Worm (Caenorhabditis elegans): ENCODE data around the gene npp-18.

npp-18 gene

ce11 chrIII:13298722-13299431 is 2.2 kb downstream of the npp-18 start, which contains the start of gene pgm-2 (continued):
- TF ChIP-seq lir-3 (tag; optimal IDR thresholded peaks at IDR 0.05; ENCODE audit: poor library complexity) (no peak), lin-35 (GFP tag; optimal IDR thresholded peaks at IDR 0.05) (no peak), nhr-12 (tag; optimal IDR thresholded peaks at IDR 0.05) (no peak), nhr-84 (tag; optimal IDR thresholded peaks at IDR 0.05) (no peak), hpl-2 (GFP tag; optimal IDR thresholded peaks at IDR 0.05) (no peak), alr-1 (tag; optimal IDR thresholded peaks at IDR 0.05; ENCODE audit: borderline replicate concordance) (no peak), unc-130 (tag; optimal IDR thresholded peaks at IDR 0.05) (no peak), nhr-28 (tag; optimal IDR thresholded peaks at IDR 0.05) (no peak), egl-27 (tag; optimal IDR thresholded peaks at IDR 0.05) (no peak), efl-3 (GFP tag; optimal IDR thresholded peaks at IDR 0.05) (no peak), fkh-4 (tag; optimal IDR thresholded peaks at IDR 0.05; ENCODE audit: borderline replicate concordance) (no peak), vab-15 (tag; optimal IDR thresholded peaks at IDR 0.05) (no peak), elt-2 (tag; optimal IDR thresholded peaks at IDR 0.05) (peak; percentile 18), sup-37 (GFP tag; optimal IDR thresholded peaks at IDR 0.05) (no peak), nhr-47 (tag; optimal IDR thresholded peaks at IDR 0.05) (peak; percentile 2), F16B12.6 (tag; optimal IDR thresholded peaks at IDR 0.05) (no peak), swsn-7 (tag; optimal IDR thresholded peaks at IDR 0.05) (no peak), fos-1 (tag; optimal IDR thresholded peaks at IDR 0.05) (no peak), pag-3 (tag; optimal IDR thresholded peaks at IDR 0.05; ENCODE audit: borderline replicate concordance, insufficient read depth) (no peak), unc-86 (tag; optimal IDR thresholded peaks at IDR 0.05) (no peak), ceh-63 (GFP tag; optimal IDR thresholded peaks at IDR 0.05) (no peak), mab-9 (GFP tag; IDR thresholded peaks at IDR 0.05) (no peak), aly-2 (tag; optimal IDR thresholded peaks at IDR 0.05) (peak; percentile 19), nhr-85 (tag) (peak; percentile 76), egl-13 (tag; optimal IDR thresholded peaks at IDR 0.05) (no peak), hlh-4 (tag; optimal IDR thresholded peaks at IDR 0.05) (no peak), unc-30 (tag; optimal IDR thresholded peaks at IDR 0.05) (no peak), skn-1 (tag; optimal IDR thresholded peaks at IDR 0.05) (peak; percentile 8), nhr-90 (tag; optimal IDR thresholded peaks at IDR 0.05; ENCODE audit: poor library complexity) (peak; percentile 22), rnt-1 (tag; optimal IDR thresholded peaks at IDR 0.05) (peak; percentile 9), efl-1 (optimal IDR thresholded peaks at IDR 0.05) (peak in 1 of 2 experiments; percentile 19), efl-1 (GFP tag; optimal IDR thresholded peaks at IDR 0.05 in 1 of 2) (peak in 1 of 2 experiments; percentile 83), pax-3 (tag; optimal IDR thresholded peaks at IDR 0.05) (no peak), hlh-17 (GFP tag; optimal IDR thresholded peaks at IDR 0.05; ENCODE audit: borderline replicate concordance) (no peak), grh-1 (GFP tag; IDR thresholded peaks at IDR 0.05) (no peak), C34B4.2 (tag; optimal IDR thresholded peaks at IDR 0.05) (no peak), zip-4 (GFP tag; optimal IDR thresholded peaks at IDR 0.05) (no peak), lin-13 (GFP tag; optimal IDR thresholded peaks at IDR 0.05) (no peak), ztf-11 (tag; optimal IDR thresholded peaks at IDR 0.05) (no peak), C04F5.9 (tag; optimal IDR thresholded peaks at IDR 0.05) (no peak), xbp-1 (tag; optimal IDR thresholded peaks at IDR 0.05) (no peak), lin-39 (tag; optimal IDR thresholded peaks at IDR 0.05) (no peak), ama-1 (optimal IDR thresholded peaks at IDR 0.05) (no peak), snpc-4 (tag; optimal IDR thresholded peaks at IDR 0.05) (no peak)

All from whole organism, L1 larva.